Fruit fly (Drosophila melanogaster) whole organism, wandering third instar larva: ENCODE data around the gene CG32236.

Source experiments
- Abd-B ChIP-seq: fragments of >200 bp; optimal IDR thresholded peaks from 2 replicates; lab custom pipeline; 2017; ENCODE audit warnings: missing biosample characterization, missing genetic modification characterization
- CG32264 ChIP-seq: fragments of 200-800 bp; sonication (Bioruptor generic); optimal IDR thresholded peaks from 2 replicates; lab custom pipeline; 2016; ENCODE audit warnings: missing biosample characterization, missing genetic modification characterization
- CG9705 ChIP-seq: fragments of 200-800 bp; sonication (Bioruptor generic); optimal IDR thresholded peaks from 2 replicates; lab custom pipeline; 2018; ENCODE audit warnings: missing biosample characterization, mild to moderate bottlenecking, missing genetic modification characterization
- CrebA ChIP-seq: fragments of 200-800 bp; sonication (Bioruptor generic); optimal IDR thresholded peaks from 2 replicates; lab custom pipeline; 2016; ENCODE audit warnings: missing biosample characterization, mild to moderate bottlenecking, missing genetic modification characterization, borderline replicate concordance
- Dfd ChIP-seq: fragments of >200 bp; optimal IDR thresholded peaks from 2 replicates; lab custom pipeline; 2017; ENCODE audit warnings: missing biosample characterization, missing genetic modification characterization
- Dif ChIP-seq: fragments of 200-275, 200-300 bp; sonication (Bioruptor generic); optimal IDR thresholded peaks from 2 replicates; lab custom pipeline; 2018; ENCODE audit warnings: missing biosample characterization, missing genetic modification characterization; ENCODE audit not compliant: partially characterized antibody
- HLH106 ChIP-seq: fragments of 200-800 bp; optimal IDR thresholded peaks from 3 replicates; lab custom pipeline; 2019; ENCODE audit warnings: missing biosample characterization, mild to moderate bottlenecking, missing genetic modification characterization, moderate library complexity
- Hnf4 ChIP-seq: fragments of 200-800 bp; sonication (Bioruptor generic); optimal IDR thresholded peaks from 2 replicates; lab custom pipeline; 2016; ENCODE audit warnings: missing biosample characterization, mild to moderate bottlenecking, missing genetic modification characterization
- Hr78 ChIP-seq: fragments of >200 bp; optimal IDR thresholded peaks from 2 replicates; lab custom pipeline; 2017; ENCODE audit warnings: missing biosample characterization, missing genetic modification characterization
- Hr83 ChIP-seq: fragments of 200-300 bp; sonication (Bioruptor generic); optimal IDR thresholded peaks from 2 replicates; lab custom pipeline; 2016; ENCODE audit warnings: missing biosample characterization, mild to moderate bottlenecking, missing genetic modification characterization, moderate library complexity; ENCODE audit not compliant: poor library complexity, severe bottlenecking
- Jra ChIP-seq: sonication (Bioruptor generic); optimal IDR thresholded peaks from 2 replicates; lab custom pipeline; 2016; ENCODE audit warnings: missing biosample characterization, missing genetic modification characterization
- Myc ChIP-seq: fragments of >200 bp; optimal IDR thresholded peaks from 2 replicates; lab custom pipeline; 2017
- N ChIP-seq: fragments of >200 bp; optimal IDR thresholded peaks from 2 replicates; lab custom pipeline; 2018; ENCODE audit warnings: missing biosample characterization, missing external identifiers, missing genetic modification characterization
- OdsH ChIP-seq: fragments of 200-800 bp; sonication (Bioruptor generic); optimal IDR thresholded peaks from 2 replicates; lab custom pipeline; 2016; ENCODE audit warnings: missing biosample characterization, mild to moderate bottlenecking, missing genetic modification characterization
- Rel ChIP-seq, 2 experiments: fragments of 200-800 bp; sonication (Bioruptor generic) in 1 of 2; optimal IDR thresholded peaks; 2 replicates in 1 of 2; 3 replicates in 1 of 2; lab custom pipeline; 2016 to 2019; ENCODE audit warnings: mild to moderate bottlenecking in 2 of 2, missing biosample characterization in 2 of 2, missing genetic modification characterization in 2 of 2, moderate library complexity in 1 of 2
- Sp1 ChIP-seq: fragments of 200-800 bp; sonication (Bioruptor generic); optimal IDR thresholded peaks from 3 replicates; lab custom pipeline; 2019; ENCODE audit warnings: missing biosample characterization, mild to moderate bottlenecking, missing genetic modification characterization, moderate library complexity
- Vsx2 ChIP-seq: fragments of 200-300, 225-300 bp; sonication (Bioruptor generic); optimal IDR thresholded peaks from 2 replicates; lab custom pipeline; 2018; ENCODE audit warnings: missing biosample characterization, missing genetic modification characterization; ENCODE audit not compliant: partially characterized antibody
- br ChIP-seq: fragments of 200-800 bp; sonication (Bioruptor generic); optimal IDR thresholded peaks from 2 replicates; lab custom pipeline; 2016; ENCODE audit warnings: missing biosample characterization, missing genetic modification characterization
- brk ChIP-seq: fragments of 200-800 bp; sonication (Bioruptor generic); optimal IDR thresholded peaks from 2 replicates; lab custom pipeline; 2016; ENCODE audit warnings: missing biosample characterization, mild to moderate bottlenecking, missing genetic modification characterization
- dl ChIP-seq, 2 experiments: fragments of 175-275, 200-275 bp in 1 of 2; fragments of 200-275 bp in 1 of 2; sonication (Bioruptor generic); optimal IDR thresholded peaks; lab custom pipeline; 2018; ENCODE audit warnings: mild to moderate bottlenecking in 2 of 2, missing biosample characterization in 2 of 2, missing genetic modification characterization in 2 of 2, moderate library complexity in 2 of 2; ENCODE audit not compliant: partially characterized antibody in 2 of 2, insufficient read depth in 1 of 2
- dmrt93B ChIP-seq: fragments of 200-800 bp; sonication (Bioruptor generic); optimal IDR thresholded peaks from 2 replicates; lab custom pipeline; 2018; ENCODE audit warnings: missing biosample characterization, mild to moderate bottlenecking, missing genetic modification characterization
- dsf ChIP-seq: sonication (Bioruptor generic); optimal IDR thresholded peaks from 2 replicates; lab custom pipeline; 2016; ENCODE audit warnings: missing biosample characterization, missing genetic modification characterization, borderline replicate concordance
- ey ChIP-seq: fragments of 200-800 bp; sonication (Bioruptor generic); optimal IDR thresholded peaks from 2 replicates; lab custom pipeline; 2016; ENCODE audit warnings: missing biosample characterization, missing genetic modification characterization
- foxo ChIP-seq, 2 experiments: fragments of 200-800 bp; sonication (Bioruptor generic); optimal IDR thresholded peaks; 2 replicates in 1 of 2; 3 replicates in 1 of 2; lab custom pipeline; 2016 to 2017; ENCODE audit warnings: missing biosample characterization in 2 of 2, missing genetic modification characterization in 2 of 2
- fru ChIP-seq: fragments of 200-800 bp; sonication (Bioruptor generic); optimal IDR thresholded peaks from 3 replicates; lab custom pipeline; 2016; ENCODE audit warnings: missing biosample characterization, mild to moderate bottlenecking, missing genetic modification characterization
- h ChIP-seq: fragments of 200-800 bp; sonication (Bioruptor generic); optimal IDR thresholded peaks from 3 replicates; lab custom pipeline; 2016; ENCODE audit warnings: missing biosample characterization, mild to moderate bottlenecking, missing genetic modification characterization
- psq ChIP-seq: fragments of 200-800 bp; sonication (Bioruptor generic); optimal IDR thresholded peaks from 3 replicates; lab custom pipeline; 2017; ENCODE audit warnings: missing biosample characterization, mild to moderate bottlenecking, missing genetic modification characterization, moderate library complexity
- rgr ChIP-seq: fragments of 200-800 bp; sonication (Bioruptor generic); optimal IDR thresholded peaks from 3 replicates; lab custom pipeline; 2016; ENCODE audit warnings: missing biosample characterization, mild to moderate bottlenecking, missing genetic modification characterization
- sage ChIP-seq: fragments of 200-800 bp; sonication (Bioruptor generic); optimal IDR thresholded peaks from 2 replicates; lab custom pipeline; 2016; ENCODE audit warnings: missing biosample characterization, mild to moderate bottlenecking, missing genetic modification characterization
- tai ChIP-seq: sonication (Bioruptor generic); optimal IDR thresholded peaks from 2 replicates; lab custom pipeline; 2016; ENCODE audit warnings: missing biosample characterization, missing genetic modification characterization
- usp ChIP-seq: fragments of >200 bp; optimal IDR thresholded peaks from 2 replicates; lab custom pipeline; 2017; ENCODE audit warnings: missing biosample characterization, missing genetic modification characterization
- woc ChIP-seq: sonication (Bioruptor generic); optimal IDR thresholded peaks from 2 replicates; lab custom pipeline; 2016; ENCODE audit warnings: missing biosample characterization, mild to moderate bottlenecking, missing genetic modification characterization

Gene CG32236

dm6 chr3L:4624371-4625154, 42.6 kb downstream of the CG32236 start (continued):
- TF ChIP-seq Myc: no peak
- TF ChIP-seq HLH106 (tag; lab: Kevin White, UChicago): peak; percentile 31
- TF ChIP-seq br (GFP tag; lab: Kevin White, UChicago): peak; percentile 1
- TF ChIP-seq dl (GFP tag; optimal IDR thresholded peaks at IDR 0.05; lab: Kevin White, UChicago; ENCODE audit: insufficient read depth in 1 of 2, partially characterized antibody in 2 of 2): peak in 1 of 2 experiments; percentile 5
- TF ChIP-seq N (GFP tag; lab: Kevin White, UChicago): no peak

- peak; percentile 15 for TF ChIP-seq HLH106 (tag; lab: Kevin White, UChicago)
- TF ChIP-seq h (GFP tag; lab: Kevin White, UChicago): peak; percentile 18
- TF ChIP-seq tai (GFP tag; lab: Kevin White, UChicago): no peak
- no peak for TF ChIP-seq CG9705 (GFP tag; lab: Kevin White, UChicago)
- TF ChIP-seq br (GFP tag; lab: Kevin White, UChicago): peak; percentile 10
- peak; percentile 31 for TF ChIP-seq woc (GFP tag; lab: Kevin White, UChicago)
- TF ChIP-seq ey (GFP tag; lab: Kevin White, UChicago): peak; percentile 47
- TF ChIP-seq foxo (GFP tag; optimal IDR thresholded peaks at IDR 0.05; lab: Kevin White, UChicago): peak in 1 of 2 experiments; percentile 20
Measured at dm6 chr3L:4623870-4624269, 43.3 kb downstream of the CG32236 start.

- no peak for TF ChIP-seq Jra (GFP tag; lab: Kevin White, UChicago)
- TF ChIP-seq psq (GFP tag; lab: Kevin White, UChicago): peak; percentile 50
Measured at dm6 chr3L:4623035-4623580, 44.1 kb downstream of the CG32236 start.

dm6 chr3L:4620919-4621318, 46.3 kb downstream of the CG32236 start, which contains the start of gene CG32246:
Gene CG32246 (plus strand): TSS chr3L:4621219.
- no peak for TF ChIP-seq OdsH
- TF ChIP-seq Myc: no peak
- TF ChIP-seq Dif (GFP tag; lab: Kevin White, UChicago): no peak
- TF ChIP-seq Vsx2 (GFP tag; lab: Kevin White, UChicago): no peak
- no peak for TF ChIP-seq Hr83 (GFP tag; lab: Kevin White, UChicago)
- TF ChIP-seq ey (GFP tag; lab: Kevin White, UChicago): no peak
- TF ChIP-seq dsf (GFP tag; lab: Kevin White, UChicago): no peak
- TF ChIP-seq Dfd (GFP tag; lab: Kevin White, UChicago): no peak
- TF ChIP-seq Hr78: no peak
- TF ChIP-seq Rel (GFP tag; optimal IDR thresholded peaks at IDR 0.05; lab: Kevin White, UChicago): no peak
- no peak for TF ChIP-seq Rel (tag; optimal IDR thresholded peaks at IDR 0.05; lab: Kevin White, UChicago)
- TF ChIP-seq rgr (GFP tag; lab: Kevin White, UChicago): no peak
- no peak for TF ChIP-seq br (GFP tag; lab: Kevin White, UChicago)
- TF ChIP-seq N (GFP tag; lab: Kevin White, UChicago): no peak
- TF ChIP-seq foxo (GFP tag; optimal IDR thresholded peaks at IDR 0.05; lab: Kevin White, UChicago): no peak
- no peak for TF ChIP-seq sage (GFP tag; lab: Kevin White, UChicago)
- no peak for TF ChIP-seq CrebA (GFP tag; lab: Kevin White, UChicago)
- no peak for TF ChIP-seq h (GFP tag; lab: Kevin White, UChicago)
- TF ChIP-seq CG32264 (GFP tag; lab: Kevin White, UChicago): no peak
- TF ChIP-seq woc (GFP tag; lab: Kevin White, UChicago): no peak
- TF ChIP-seq dl (GFP tag; optimal IDR thresholded peaks at IDR 0.05; lab: Kevin White, UChicago; ENCODE audit: insufficient read depth in 1 of 2, partially characterized antibody in 2 of 2): no peak

dm6 chr3L:4619497-4620211, 47.5 kb downstream of the CG32236 start:
- peak; percentile 47 for TF ChIP-seq Sp1 (GFP tag; lab: Kevin White, UChicago)
- TF ChIP-seq brk (GFP tag; lab: Kevin White, UChicago): no peak
- TF ChIP-seq h (GFP tag; lab: Kevin White, UChicago): peak; percentile 61
- no peak for TF ChIP-seq sage (GFP tag; lab: Kevin White, UChicago)
- no peak for TF ChIP-seq Abd-B (GFP tag; lab: Kevin White, UChicago)
- no peak for TF ChIP-seq Dif (GFP tag; lab: Kevin White, UChicago)
- peak; percentile 38 for TF ChIP-seq Hnf4 (GFP tag; lab: Kevin White, UChicago)
- TF ChIP-seq fru (GFP tag; lab: Kevin White, UChicago): peak; percentile 72
- no peak for TF ChIP-seq dl (GFP tag; optimal IDR thresholded peaks at IDR 0.05; lab: Kevin White, UChicago; ENCODE audit: insufficient read depth in 1 of 2, partially characterized antibody in 2 of 2)
- TF ChIP-seq foxo (GFP tag; optimal IDR thresholded peaks at IDR 0.05; lab: Kevin White, UChicago): peak in 1 of 2 experiments; percentile 73
- TF ChIP-seq OdsH: peak; percentile 49
- TF ChIP-seq ey (GFP tag; lab: Kevin White, UChicago): peak; percentile 68
- no peak for TF ChIP-seq dmrt93B
- no peak for TF ChIP-seq N (GFP tag; lab: Kevin White, UChicago)
- TF ChIP-seq Rel (GFP tag; optimal IDR thresholded peaks at IDR 0.05; lab: Kevin White, UChicago): no peak
- TF ChIP-seq Rel (tag; optimal IDR thresholded peaks at IDR 0.05; lab: Kevin White, UChicago): no peak
- peak; percentile 59 for TF ChIP-seq rgr (GFP tag; lab: Kevin White, UChicago)
- peak; percentile 51 for TF ChIP-seq HLH106 (tag; lab: Kevin White, UChicago)
- TF ChIP-seq br (GFP tag; lab: Kevin White, UChicago): peak; percentile 63
- TF ChIP-seq CrebA (GFP tag; lab: Kevin White, UChicago): no peak
- peak; percentile 17 for TF ChIP-seq CG32264 (GFP tag; lab: Kevin White, UChicago)
- peak; percentile 24 for TF ChIP-seq psq (GFP tag; lab: Kevin White, UChicago)
- no peak for TF ChIP-seq usp (GFP tag; lab: Kevin White, UChicago)
- TF ChIP-seq Dfd (GFP tag; lab: Kevin White, UChicago): no peak
- TF ChIP-seq Myc: no peak
